Fruit fly (Drosophila melanogaster): Measurements from ENCODE around the gene Drsl6.

dm6 chr3L:3369256-3369655, 33.0 kb upstream of the Drsl6 start, which contains the start of gene Drs:
- no peak for TF ChIP-seq wek (GFP tag; optimal IDR thresholded peaks at IDR 0.05)
- TF ChIP-seq CG8388 (GFP tag; optimal IDR thresholded peaks at IDR 0.05), result no peak
- no peak for TF ChIP-seq tap (tag; optimal IDR thresholded peaks at IDR 0.05)
- no peak for TF ChIP-seq CG8478 (optimal IDR thresholded peaks at IDR 0.05)
- TF ChIP-seq CG12299 (tag; optimal IDR thresholded peaks at IDR 0.05), result no peak
- no peak for TF ChIP-seq disco-r (GFP tag; optimal IDR thresholded peaks at IDR 0.05)
- no peak for TF ChIP-seq CG34224 (GFP tag; IDR thresholded peaks at IDR 0.05; ENCODE audit: partially characterized antibody)
- no peak for TF ChIP-seq slp2 (GFP tag; optimal IDR thresholded peaks at IDR 0.05)
- TF ChIP-seq CG3838 (GFP tag; optimal IDR thresholded peaks at IDR 0.05), result no peak
- TF ChIP-seq NC2β (GFP tag; optimal IDR thresholded peaks at IDR 0.05), result no peak

Data from whole organism, embryonic.